Worm (Caenorhabditis elegans) whole organism, early embryonic: ENCODE results near the gene srd-40.

Experiments
- F13C5.2 ChIP-seq: sonication (generic microtip); optimal IDR thresholded peaks from 2 replicates; lab custom pipeline; 2017; ENCODE audit warnings: mild to moderate bottlenecking, missing genetic modification characterization, inconsistent platforms, missing compliant biosample characterization
- ama-1 ChIP-seq: fragments of 150-350 bp; optimal IDR thresholded peaks from 2 replicates; lab custom pipeline; 2014
- ceh-13 ChIP-seq: fragments of 200-800 bp; sonication (Bioruptor generic); optimal IDR thresholded peaks from 2 replicates; lab custom pipeline; 2018; ENCODE audit warnings: mild to moderate bottlenecking, missing genetic modification characterization, missing compliant biosample characterization
- ceh-36 ChIP-seq: sonication (generic microtip); optimal IDR thresholded peaks from 2 replicates; lab custom pipeline; 2016; ENCODE audit warnings: missing genetic modification characterization, inconsistent platforms, missing compliant biosample characterization
- ets-7 ChIP-seq: sonication (generic microtip); optimal IDR thresholded peaks from 2 replicates; lab custom pipeline; 2016; ENCODE audit warnings: missing genotype, missing genetic modification characterization, missing compliant biosample characterization
- flt-1 ChIP-seq: fragments of 200-800 bp; sonication (Bioruptor generic); IDR thresholded peaks from 2 replicates; pipeline ENCODE4 v1.3.6; 2022; ENCODE audit warnings: missing genetic modification characterization, missing compliant biosample characterization
- hmbx-1 ChIP-seq: sonication (generic microtip); optimal IDR thresholded peaks from 2 replicates; lab custom pipeline; 2016; ENCODE audit warnings: mild to moderate bottlenecking, missing genetic modification characterization, missing compliant biosample characterization
- hmg-4 ChIP-seq: fragments of 200-800 bp; sonication (Bioruptor generic); optimal IDR thresholded peaks from 2 replicates; lab custom pipeline; 2018; ENCODE audit warnings: mild to moderate bottlenecking, missing genetic modification characterization, missing compliant biosample characterization
- hnd-1 ChIP-seq: sonication (generic microtip); optimal IDR thresholded peaks from 2 replicates; lab custom pipeline; 2016; ENCODE audit warnings: missing genetic modification characterization, missing compliant biosample characterization
- pes-1 ChIP-seq: fragments of 200-800 bp; sonication (Bioruptor generic); IDR thresholded peaks from 2 replicates; pipeline ENCODE4 v1.3.6; 2022; ENCODE audit warnings: missing genetic modification reagents, missing genetic modification characterization, missing compliant biosample characterization
- sea-1 ChIP-seq: fragments of 200-800 bp; sonication (Bioruptor generic); conservative IDR thresholded peaks from 2 replicates; pipeline ENCODE4 v1.3.6; 2022; ENCODE audit warnings: missing genetic modification characterization, missing compliant biosample characterization
- tbx-11 ChIP-seq: fragments of 200-800 bp; sonication (Bioruptor generic); IDR thresholded peaks from 2 replicates; pipeline ENCODE4 v1.3.6; 2022; ENCODE audit warnings: missing genetic modification characterization, missing compliant biosample characterization
- tbx-37 ChIP-seq: fragments of 200-800 bp; sonication (Bioruptor generic); conservative IDR thresholded peaks from 2 replicates; pipeline ENCODE4 v1.3.6; 2022; ENCODE audit warnings: missing genetic modification reagents, missing genetic modification characterization, missing compliant biosample characterization
- tra-4 ChIP-seq: sonication (generic microtip); optimal IDR thresholded peaks from 2 replicates; lab custom pipeline; 2017; ENCODE audit warnings: missing genetic modification characterization, missing compliant biosample characterization

ce11 chrX:12333479-12333878 lies 9.9 kb downstream of the srd-40 start, which contains the start of gene srd-47:
- TF ChIP-seq F13C5.2 (tag; lab: Kevin White, UChicago) (no peak), hmbx-1 (tag; lab: Kevin White, UChicago) (no peak), ama-1 (no peak), pes-1 (GFP tag; lab: Robert Waterston, UW) (no peak), flt-1 (no peak), ceh-13 (GFP tag; lab: Kevin White, UChicago) (no peak), tbx-11 (GFP tag; lab: Robert Waterston, UW) (no peak), tra-4 (tag; lab: Kevin White, UChicago) (no peak), ets-7 (tag; lab: Kevin White, UChicago) (no peak), ceh-36 (tag; lab: Kevin White, UChicago) (no peak), hnd-1 (tag; lab: Kevin White, UChicago) (no peak), sea-1 (GFP tag; lab: Robert Waterston, UW) (no peak), tbx-37 (GFP tag; lab: Robert Waterston, UW) (no peak), hmg-4 (GFP tag; lab: Kevin White, UChicago) (no peak)
